Worm (Caenorhabditis elegans): Measurements from ENCODE around the gene srsy-2.

Gene srsy-2

ce11 chrII:6263685-6264084 is 36.8 kb upstream of the srsy-2 start, which contains the start of gene F13H8.3:
TSS of gene F13H8.3 (plus strand) at chrII:6263985.
- TF ChIP-seq ceh-2 (tag; optimal IDR thresholded peaks at IDR 0.05) (no peak), zip-5 (tag; optimal IDR thresholded peaks at IDR 0.05) (no peak), pha-2 (tag; optimal IDR thresholded peaks at IDR 0.05) (no peak), lim-6 (tag; optimal IDR thresholded peaks at IDR 0.05) (no peak), mec-3 (tag; optimal IDR thresholded peaks at IDR 0.05; ENCODE audit: borderline replicate concordance) (no peak), fkh-10 (GFP tag; optimal IDR thresholded peaks at IDR 0.05) (no peak), ets-4 (tag; optimal IDR thresholded peaks at IDR 0.05) (no peak), ttx-3 (tag; optimal IDR thresholded peaks at IDR 0.05) (no peak), pag-3 (tag; optimal IDR thresholded peaks at IDR 0.05; ENCODE audit: borderline replicate concordance) (no peak), pat-9 (tag; optimal IDR thresholded peaks at IDR 0.05) (no peak), ahr-1 (tag; optimal IDR thresholded peaks at IDR 0.05) (no peak)

DNA sequence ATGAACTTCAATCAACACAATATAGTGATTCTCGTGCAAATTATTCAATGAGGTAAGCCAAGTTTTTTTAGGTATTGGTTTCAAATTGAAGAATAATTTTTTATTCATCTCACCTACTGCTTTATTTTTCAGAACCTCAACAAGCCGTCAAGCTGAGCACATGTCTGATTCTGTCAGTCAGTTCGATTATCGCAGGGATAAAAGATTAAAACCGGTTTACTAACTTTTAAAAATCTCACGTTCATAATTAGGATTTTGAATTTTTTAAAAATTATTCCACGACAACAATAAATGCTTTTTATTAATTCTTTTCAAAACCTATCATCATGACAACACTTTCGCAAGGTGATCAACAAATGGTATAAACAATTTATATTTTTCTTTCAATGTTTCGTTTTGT is 35.3 kb upstream of the srsy-2 start, which contains the start of gene F13H8.12:
Gene F13H8.12, plus strand, starts transcription at position 301 of the 400 bp plus-strand sequence.
- TF ChIP-seq pax-1 (tag; optimal IDR thresholded peaks at IDR 0.05) (no peak), ceh-19 (GFP tag; optimal IDR thresholded peaks at IDR 0.05) (no peak), sdc-2 (tag; optimal IDR thresholded peaks at IDR 0.05) (no peak), C38D4.7 (GFP tag; optimal IDR thresholded peaks at IDR 0.05) (no peak)

ce11 chrII:6260684-6261083 is 33.8 kb upstream of the srsy-2 start, which contains the start of gene nmgp-1:
TSS of gene nmgp-1 (plus strand) at chrII:6260857.
- TF ChIP-seq ceh-31 (tag; optimal IDR thresholded peaks at IDR 0.05) (no peak), ceh-34 (tag; optimal IDR thresholded peaks at IDR 0.05) (peak; percentile 54)

DNA sequence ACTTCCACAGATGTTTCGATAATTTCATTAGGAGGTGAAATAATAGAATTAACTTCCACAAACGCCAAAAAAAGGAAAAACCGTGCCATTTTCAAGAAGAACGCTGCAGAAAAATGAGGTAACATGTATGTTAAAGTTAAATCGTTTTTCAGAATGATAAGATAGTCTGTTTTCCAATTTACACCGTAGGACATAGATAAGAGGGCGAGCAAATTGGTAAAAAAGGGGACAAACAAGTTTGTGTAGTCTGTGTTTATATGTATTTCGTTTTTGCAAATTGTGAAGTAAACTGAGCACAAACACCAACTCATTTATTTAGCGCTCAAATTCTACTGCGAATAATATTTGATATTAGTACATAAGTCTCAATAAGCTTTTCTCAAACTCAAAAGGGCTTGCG is 33.0 kb upstream of the srsy-2 start, which contains the start of gene F13H8.11:
Gene F13H8.11, minus strand, starts transcription at position 155 of the 400 bp plus-strand sequence.
- TF ChIP-seq pha-4 (tag; optimal IDR thresholded peaks at IDR 0.05) (no peak), elt-2 (tag; optimal IDR thresholded peaks at IDR 0.05) (peak; percentile 10)

DNA sequence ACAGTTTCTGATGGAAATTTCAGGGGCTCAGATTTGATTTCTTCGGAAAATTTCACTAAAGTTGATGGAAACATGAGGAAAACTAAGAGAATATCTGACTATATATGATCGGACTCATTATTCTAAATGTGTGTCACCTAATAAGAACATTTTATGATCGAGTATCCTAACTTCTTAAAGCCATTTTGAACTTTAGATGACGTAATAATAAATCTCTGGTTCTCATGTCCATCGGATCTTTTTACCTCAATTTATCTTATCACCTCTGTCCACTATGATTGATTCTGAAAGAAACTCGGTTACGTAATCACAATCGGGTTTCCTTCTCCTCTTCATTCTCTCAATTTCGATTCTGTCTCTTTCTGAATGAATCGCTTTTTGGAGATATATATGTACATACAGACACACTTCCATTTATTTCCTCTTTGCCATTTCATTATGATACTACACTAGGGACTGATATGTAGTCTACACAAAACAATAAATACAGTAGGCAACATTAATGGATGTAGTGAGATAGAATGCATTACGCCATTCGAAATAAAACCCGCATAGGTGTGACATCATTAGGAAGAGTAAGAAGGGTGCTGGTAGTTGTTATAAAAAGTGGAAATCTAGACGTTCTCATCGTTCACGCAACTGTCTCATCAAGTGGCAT is 30.5 kb upstream of the srsy-2 start:
- TF ChIP-seq ahr-1 (tag; optimal IDR thresholded peaks at IDR 0.05) (no peak), pha-4 (tag; optimal IDR thresholded peaks at IDR 0.05) (no peak), hlh-6 (tag; optimal IDR thresholded peaks at IDR 0.05) (no peak)

DNA sequence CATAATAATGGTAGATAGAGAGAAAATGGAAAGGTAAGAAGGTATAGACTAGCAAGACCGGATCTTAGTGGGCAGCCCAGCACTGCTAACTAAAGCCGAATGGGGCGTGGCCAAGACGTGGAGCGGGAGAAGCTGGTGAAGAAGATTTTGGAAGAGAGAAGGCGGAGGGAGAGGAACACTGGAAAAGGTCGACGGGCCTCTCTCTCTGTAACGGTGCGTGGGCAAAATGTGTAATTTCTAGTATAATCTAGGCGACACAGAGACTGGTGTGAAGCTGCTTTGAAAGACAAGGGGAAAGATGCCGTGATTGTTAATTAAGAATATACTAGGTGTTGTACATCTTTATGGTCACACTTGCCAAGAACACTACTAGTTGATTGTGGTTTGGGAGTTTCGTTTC is 29.1 kb upstream of the srsy-2 start, which contains the start of gene F13H8.5:
Gene F13H8.5, minus strand, starts transcription at position 101 of the 400 bp plus-strand sequence.
- TF ChIP-seq hlh-6 (tag; optimal IDR thresholded peaks at IDR 0.05) (no peak), tbx-7 (tag; optimal IDR thresholded peaks at IDR 0.05) (no peak), elt-4 (tag; optimal IDR thresholded peaks at IDR 0.05) (no peak), lin-11 (tag; optimal IDR thresholded peaks at IDR 0.05) (no peak), lim-6 (tag; optimal IDR thresholded peaks at IDR 0.05) (no peak), unc-3 (GFP tag; conservative IDR thresholded peaks at IDR 0.05) (no peak), unc-3 (tag; optimal IDR thresholded peaks at IDR 0.05) (no peak)

DNA sequence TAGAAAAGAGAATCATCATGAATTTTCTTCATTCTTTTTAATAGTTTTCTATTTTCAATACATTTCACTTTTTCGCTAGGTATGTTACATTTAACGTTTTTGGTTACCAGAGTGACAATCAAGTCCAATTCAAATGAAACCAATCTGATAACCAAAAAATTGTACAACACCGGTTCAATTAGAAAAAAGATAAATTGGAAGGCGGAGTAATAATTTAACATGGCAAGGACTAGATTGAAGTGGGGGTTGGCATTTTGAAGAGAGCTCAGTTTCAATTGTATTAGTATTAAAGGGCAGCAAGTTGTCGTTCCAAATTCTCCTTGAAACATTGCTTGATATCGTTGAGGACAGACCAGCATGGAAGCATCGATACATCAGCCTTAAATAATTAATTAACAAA is 25.8 kb upstream of the srsy-2 start:
- TF ChIP-seq dve-1 (tag; optimal IDR thresholded peaks at IDR 0.05) (no peak), lin-11 (tag; optimal IDR thresholded peaks at IDR 0.05) (no peak), F13H6.1 (tag; optimal IDR thresholded peaks at IDR 0.05) (no peak), dmd-4 (tag; optimal IDR thresholded peaks at IDR 0.05; ENCODE audit: borderline replicate concordance) (no peak), ceh-18 (tag; optimal IDR thresholded peaks at IDR 0.05) (no peak), syd-9 (tag; optimal IDR thresholded peaks at IDR 0.05) (no peak), unc-86 (tag; optimal IDR thresholded peaks at IDR 0.05) (no peak), pat-9 (tag; optimal IDR thresholded peaks at IDR 0.05) (no peak), fax-1 (tag; optimal IDR thresholded peaks at IDR 0.05) (no peak), lim-6 (tag; optimal IDR thresholded peaks at IDR 0.05) (no peak), ceh-14 (tag; optimal IDR thresholded peaks at IDR 0.05) (no peak), Y22D7AL.16 (tag; optimal IDR thresholded peaks at IDR 0.05) (no peak), unc-3 (GFP tag; conservative IDR thresholded peaks at IDR 0.05) (no peak), unc-3 (tag; optimal IDR thresholded peaks at IDR 0.05) (no peak), che-1 (tag; optimal IDR thresholded peaks at IDR 0.05) (no peak), unc-55 (GFP tag; optimal IDR thresholded peaks at IDR 0.05) (no peak), ceh-2 (tag; optimal IDR thresholded peaks at IDR 0.05) (no peak)

Measured in whole organism, late embryonic.